Worm (Caenorhabditis elegans): ENCODE measurements around the gene Y105C5A.1274.

Y105C5A.1274 gene

ce11 chrIV:15634240-15634789, at the start of gene Y105C5A.1274:
TSS of gene Y105C5A.1274 (plus strand) at chrIV:15634739.
- peak; percentile 9 for TF ChIP-seq nfya-1 (tag; optimal IDR thresholded peaks at IDR 0.05)

ce11 chrIV:15588879-15589278, 45.7 kb upstream of the Y105C5A.1274 start:
- TF ChIP-seq pha-2 (tag; optimal IDR thresholded peaks at IDR 0.05): no peak
- no peak for TF ChIP-seq ceh-24 (tag; optimal IDR thresholded peaks at IDR 0.05)
- no peak for TF ChIP-seq ceh-9 (tag; optimal IDR thresholded peaks at IDR 0.05)
- no peak for TF ChIP-seq fkh-6 (tag; optimal IDR thresholded peaks at IDR 0.05)
- TF ChIP-seq dve-1 (tag; optimal IDR thresholded peaks at IDR 0.05): no peak
- no peak for TF ChIP-seq Y22D7AL.16 (tag; optimal IDR thresholded peaks at IDR 0.05)
- no peak for TF ChIP-seq ahr-1 (tag; optimal IDR thresholded peaks at IDR 0.05)
- TF ChIP-seq C38D4.7 (GFP tag; optimal IDR thresholded peaks at IDR 0.05): no peak
- no peak for TF ChIP-seq syd-9 (tag; optimal IDR thresholded peaks at IDR 0.05)
- no peak for TF ChIP-seq pha-4 (tag; optimal IDR thresholded peaks at IDR 0.05)
- no peak for TF ChIP-seq sox-4 (tag; optimal IDR thresholded peaks at IDR 0.05)
- no peak for TF ChIP-seq ceh-19 (GFP tag; optimal IDR thresholded peaks at IDR 0.05)
- TF ChIP-seq F13H6.1 (tag; optimal IDR thresholded peaks at IDR 0.05): no peak
- TF ChIP-seq hlh-30 (tag; optimal IDR thresholded peaks at IDR 0.05; ENCODE audit: insufficient read depth): no peak
- TF ChIP-seq sox-2 (GFP tag; IDR thresholded peaks at IDR 0.05): no peak
- no peak for TF ChIP-seq ref-2 (tag; optimal IDR thresholded peaks at IDR 0.05)
- no peak for TF ChIP-seq zip-5 (tag; optimal IDR thresholded peaks at IDR 0.05)
- no peak for TF ChIP-seq tbx-2 (tag; optimal IDR thresholded peaks at IDR 0.05)
- TF ChIP-seq rnt-1 (tag; optimal IDR thresholded peaks at IDR 0.05): no peak

ce11 chrIV:15590397-15590796, 44.1 kb upstream of the Y105C5A.1274 start, which contains the start of gene abu-5:
TSS of gene abu-5 (plus strand) at chrIV:15590697.
- TF ChIP-seq elt-2 (tag; optimal IDR thresholded peaks at IDR 0.05): peak; percentile 34

ce11 chrIV:15591975-15592374, 42.6 kb upstream of the Y105C5A.1274 start:
- TF ChIP-seq K09A11.1 (tag; optimal IDR thresholded peaks at IDR 0.05; ENCODE audit: insufficient read depth): no peak
- TF ChIP-seq tbx-2 (tag; optimal IDR thresholded peaks at IDR 0.05): no peak
- TF ChIP-seq pha-4 (tag; optimal IDR thresholded peaks at IDR 0.05): no peak
- no peak for TF ChIP-seq ceh-48 (tag; optimal IDR thresholded peaks at IDR 0.05)
- no peak for TF ChIP-seq lin-11 (tag; optimal IDR thresholded peaks at IDR 0.05)
- TF ChIP-seq lim-6 (tag; optimal IDR thresholded peaks at IDR 0.05): no peak
- no peak for TF ChIP-seq pat-9 (tag; optimal IDR thresholded peaks at IDR 0.05)
- TF ChIP-seq rnt-1 (tag; optimal IDR thresholded peaks at IDR 0.05): no peak
- no peak for TF ChIP-seq zip-5 (tag; optimal IDR thresholded peaks at IDR 0.05)
- TF ChIP-seq ceh-6 (GFP tag; optimal IDR thresholded peaks at IDR 0.05): no peak
- no peak for TF ChIP-seq hlh-13 (GFP tag; optimal IDR thresholded peaks at IDR 0.05)
- TF ChIP-seq ztf-16 (tag; optimal IDR thresholded peaks at IDR 0.05): no peak
- no peak for TF ChIP-seq ceh-22 (tag; optimal IDR thresholded peaks at IDR 0.05)
- TF ChIP-seq fkh-10 (GFP tag; optimal IDR thresholded peaks at IDR 0.05): no peak
- no peak for TF ChIP-seq eyg-1 (tag; optimal IDR thresholded peaks at IDR 0.05)
- no peak for TF ChIP-seq ama-1 (optimal IDR thresholded peaks at IDR 0.05)
- TF ChIP-seq mec-3 (tag; optimal IDR thresholded peaks at IDR 0.05; ENCODE audit: borderline replicate concordance): no peak

ce11 chrIV:15593078-15593477, 41.5 kb upstream of the Y105C5A.1274 start:
- TF ChIP-seq elt-2 (tag; optimal IDR thresholded peaks at IDR 0.05) (peak; percentile 70), pha-4 (tag; optimal IDR thresholded peaks at IDR 0.05) (no peak)

Measured in whole organism, late embryonic.